Fruit fly (Drosophila melanogaster): ENCODE data around the gene CG7542.

DNA sequence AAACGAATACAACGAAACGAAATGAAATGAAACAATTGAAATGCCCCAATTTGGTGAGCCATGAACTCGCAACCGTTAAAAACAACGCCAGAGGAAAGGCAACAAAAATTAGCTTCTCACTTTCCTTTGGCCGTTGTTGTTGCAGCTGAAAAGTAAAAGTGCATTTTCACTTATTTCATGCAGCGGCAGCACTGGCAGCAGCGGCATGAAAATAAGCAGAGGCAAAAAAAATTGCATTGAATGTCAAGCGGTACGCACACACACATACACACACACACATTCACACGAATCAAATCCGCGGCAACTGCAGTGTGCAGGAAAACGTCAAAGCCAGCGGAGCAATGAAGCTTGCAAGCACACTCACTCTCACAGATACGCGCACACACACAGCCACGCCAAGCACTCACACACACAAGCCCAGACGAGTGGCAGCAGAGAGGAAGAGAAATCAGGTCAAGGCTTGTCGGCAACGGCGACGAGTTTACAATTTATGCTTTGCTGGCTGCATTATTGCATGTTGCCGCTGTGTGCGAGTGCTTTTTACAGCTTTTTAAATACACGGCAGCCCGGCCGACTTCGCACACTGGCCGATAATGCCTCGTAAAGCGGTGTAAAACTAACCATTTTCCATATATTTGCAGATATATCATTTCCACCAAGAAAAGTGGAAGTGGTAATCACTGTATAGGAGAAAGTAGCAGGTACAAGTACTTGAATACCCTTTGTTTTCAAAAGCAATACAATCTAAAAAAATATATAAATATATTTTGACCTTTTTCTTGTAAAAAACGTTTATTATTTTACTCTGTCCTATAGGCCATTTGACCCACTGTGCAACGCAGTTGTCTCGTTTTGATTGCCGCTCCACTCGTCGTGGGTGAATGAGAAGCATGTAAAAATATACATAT, 17.0 kb downstream of the CG7542 start:
- TF ChIP-seq insv (optimal IDR thresholded peaks at IDR 0.05) (no peak), h (optimal IDR thresholded peaks at IDR 0.05) (no peak)

Measured in Kc167 (cell line).